Worm (Caenorhabditis elegans) whole organism, young adult: ENCODE results near the gene ZK809.1.

Experiments
- B0019.2 ChIP-seq: fragments of 200-800 bp; sonication (Bioruptor generic); conservative IDR thresholded peaks from 2 replicates; pipeline ENCODE4 v1.3.6; 2022; ENCODE audit warnings: missing genetic modification reagents, missing genetic modification characterization, missing compliant biosample characterization
- B0261.1 ChIP-seq: sonication (generic microtip); optimal IDR thresholded peaks from 2 replicates; lab custom pipeline; 2016; ENCODE audit warnings: mild to moderate bottlenecking, missing genetic modification characterization, moderate library complexity, missing compliant biosample characterization
- F39B2.1 ChIP-seq: fragments of 200-800 bp; sonication (Bioruptor generic); IDR thresholded peaks from 2 replicates; pipeline ENCODE4 v1.3.6; 2022; ENCODE audit warnings: missing genetic modification reagents, missing genetic modification characterization, missing compliant biosample characterization
- F52B5.7 ChIP-seq: sonication (generic microtip); optimal IDR thresholded peaks from 2 replicates; lab custom pipeline; 2016; ENCODE audit warnings: mild to moderate bottlenecking, missing genetic modification characterization, missing compliant biosample characterization
- F55B11.4 ChIP-seq: sonication (generic microtip); optimal IDR thresholded peaks from 2 replicates; lab custom pipeline; 2016; ENCODE audit warnings: missing compliant biosample characterization, missing genetic modification characterization, borderline replicate concordance; ENCODE audit not compliant: insufficient read depth
- F57A8.1 ChIP-seq: fragments of 200-800 bp; sonication (Bioruptor generic); optimal IDR thresholded peaks from 2 replicates; lab custom pipeline; 2018; ENCODE audit warnings: mild to moderate bottlenecking, missing genetic modification characterization, moderate library complexity, missing compliant biosample characterization
- K11D2.4 ChIP-seq: fragments of 200-800 bp; sonication (Bioruptor generic); IDR thresholded peaks from 2 replicates; pipeline ENCODE4 v1.3.6; 2022; ENCODE audit warnings: missing genetic modification reagents, missing genetic modification characterization, missing compliant biosample characterization
- Y53F4B.3 ChIP-seq: fragments of 200-800 bp; sonication (Bioruptor generic); IDR thresholded peaks from 2 replicates; pipeline ENCODE4 v1.3.6; 2022; ENCODE audit warnings: missing genetic modification reagents, missing genetic modification characterization, missing compliant biosample characterization
- Y67H2A.10 ChIP-seq: fragments of 200-800 bp; sonication (Bioruptor generic); conservative IDR thresholded peaks from 2 replicates; pipeline ENCODE4 v1.3.6; 2022; ENCODE audit warnings: missing genetic modification reagents, missing genetic modification characterization, missing compliant biosample characterization
- Y79H2A.3 ChIP-seq: fragments of 200-800 bp; sonication (Bioruptor generic); conservative IDR thresholded peaks from 2 replicates; pipeline ENCODE4 v1.3.6; 2022; ENCODE audit warnings: missing genetic modification reagents, missing genetic modification characterization, missing compliant biosample characterization
- Y95B8A.8 ChIP-seq: fragments of 200-800 bp; sonication (Bioruptor generic); IDR thresholded peaks from 2 replicates; pipeline ENCODE4 v1.3.6; 2022; ENCODE audit warnings: missing genetic modification reagents, missing genetic modification characterization, missing compliant biosample characterization
- aptf-2 ChIP-seq: fragments of 200-800 bp; sonication (Bioruptor generic); conservative IDR thresholded peaks from 2 replicates; pipeline ENCODE4 v1.3.6; 2022; ENCODE audit warnings: missing genetic modification reagents, missing genetic modification characterization, missing compliant biosample characterization
- aptf-3 ChIP-seq: fragments of 200-800 bp; sonication (Bioruptor generic); IDR thresholded peaks from 2 replicates; pipeline ENCODE4 v1.3.6; 2022; ENCODE audit warnings: missing genetic modification characterization, missing compliant biosample characterization
- ccch-3 ChIP-seq: fragments of 200-800 bp; sonication (Bioruptor generic); optimal IDR thresholded peaks from 2 replicates; lab custom pipeline; 2018; ENCODE audit warnings: mild to moderate bottlenecking, missing genetic modification characterization, missing compliant biosample characterization
- cebp-1 ChIP-seq, 2 experiments: fragments of 200-800 bp in 1 of 2; sonication (Bioruptor generic) in 1 of 2; sonication (generic microtip) in 1 of 2; IDR thresholded peaks in 1 of 2; optimal IDR thresholded peaks in 1 of 2; 2 replicates each; pipeline versions ENCODE4 v1.3.6 to Lab custom; 2017 to 2022; ENCODE audit warnings: missing compliant biosample characterization in 2 of 2, missing genetic modification characterization in 2 of 2, mild to moderate bottlenecking in 1 of 2, missing genetic modification reagents in 1 of 2, moderate library complexity in 1 of 2
- cebp-2 ChIP-seq: fragments of 200-800 bp; sonication (Bioruptor generic); IDR thresholded peaks from 2 replicates; pipeline ENCODE4 v1.3.6; 2022; ENCODE audit warnings: missing genetic modification characterization, missing compliant biosample characterization
- ceh-79 ChIP-seq: sonication (generic microtip); optimal IDR thresholded peaks from 2 replicates; lab custom pipeline; 2017; ENCODE audit warnings: mild to moderate bottlenecking, missing genetic modification characterization, missing compliant biosample characterization
- ceh-91 ChIP-seq: fragments of 200-800 bp; sonication (Bioruptor generic); IDR thresholded peaks from 2 replicates; pipeline ENCODE4 v1.3.6; 2022; ENCODE audit warnings: missing genetic modification reagents, missing genetic modification characterization, missing compliant biosample characterization
- die-1 ChIP-seq: sonication (generic microtip); optimal IDR thresholded peaks from 2 replicates; lab custom pipeline; 2016; ENCODE audit warnings: missing genotype, mild to moderate bottlenecking, missing genetic modification characterization, missing compliant biosample characterization
- efl-1 ChIP-seq: fragments of 150-350 bp; optimal IDR thresholded peaks from 2 replicates; lab custom pipeline; 2014; ENCODE audit warnings: missing biosample characterization, missing genetic modification reagents, missing genetic modification characterization
- egl-44 ChIP-seq: fragments of 200-800 bp; sonication (Bioruptor generic); IDR thresholded peaks from 2 replicates; pipeline ENCODE4 v1.3.6; 2022; ENCODE audit warnings: missing genetic modification reagents, missing genetic modification characterization, missing compliant biosample characterization
- egrh-3 ChIP-seq: fragments of 200-800 bp; sonication (Bioruptor generic); IDR thresholded peaks from 2 replicates; pipeline ENCODE4 v1.3.6; 2022; ENCODE audit warnings: missing genetic modification reagents, missing genetic modification characterization, missing compliant biosample characterization
- ekl-4 ChIP-seq: fragments of 200-800 bp; sonication (Bioruptor generic); IDR thresholded peaks from 2 replicates; pipeline ENCODE4 v1.3.6; 2022; ENCODE audit warnings: missing genetic modification reagents, missing genetic modification characterization, missing compliant biosample characterization
- lin-26 ChIP-seq: fragments of 200-800 bp; sonication (Bioruptor generic); IDR thresholded peaks from 2 replicates; pipeline ENCODE4 v1.3.6; 2022; ENCODE audit warnings: missing genetic modification reagents, missing genetic modification characterization, missing compliant biosample characterization
- mcd-1 ChIP-seq: fragments of 200-800 bp; sonication (Bioruptor generic); IDR thresholded peaks from 2 replicates; pipeline ENCODE4 v1.3.6; 2022; ENCODE audit warnings: missing genetic modification reagents, missing genetic modification characterization, missing compliant biosample characterization
- mel-28 ChIP-seq: sonication (generic microtip); optimal IDR thresholded peaks from 2 replicates; lab custom pipeline; 2016; ENCODE audit warnings: borderline replicate concordance, mild to moderate bottlenecking, missing genetic modification characterization, missing compliant biosample characterization
- mes-4 ChIP-seq: sonication (generic microtip); optimal IDR thresholded peaks from 2 replicates; lab custom pipeline; 2016; ENCODE audit warnings: missing genotype, missing genetic modification characterization, missing compliant biosample characterization
- mxl-1 ChIP-seq: sonication (generic microtip); optimal IDR thresholded peaks from 2 replicates; lab custom pipeline; 2016; ENCODE audit warnings: missing genetic modification characterization, missing compliant biosample characterization
- nhr-80 ChIP-seq: sonication (generic microtip); optimal IDR thresholded peaks from 2 replicates; lab custom pipeline; 2016; ENCODE audit warnings: missing genetic modification characterization, missing compliant biosample characterization
- pbrm-1 ChIP-seq: fragments of 200-800 bp; sonication (Bioruptor generic); IDR thresholded peaks from 2 replicates; pipeline ENCODE4 v1.3.6; 2022; ENCODE audit warnings: missing genetic modification reagents, missing genetic modification characterization, missing compliant biosample characterization
- pha-4 ChIP-seq: fragments of 150-350 bp; sonication (generic microtip); optimal IDR thresholded peaks from 2 replicates; lab custom pipeline; 2014; ENCODE audit warnings: missing biosample characterization, missing genetic modification reagents, missing genetic modification characterization
- rpc-1 ChIP-seq, 2 experiments: fragments of 150-350 bp in 1 of 2; sonication (generic microtip) in 1 of 2; optimal IDR thresholded peaks; 2 replicates each; lab custom pipeline; 2014 to 2018; ENCODE audit warnings: missing biosample characterization in 1 of 2, missing genetic modification characterization in 1 of 2, missing genetic modification reagents in 1 of 2, missing genotype in 1 of 2
- snpc-1.3 ChIP-seq: sonication (generic microtip); optimal IDR thresholded peaks from 2 replicates; lab custom pipeline; 2017; ENCODE audit warnings: missing genetic modification characterization, mild to moderate bottlenecking, missing compliant biosample characterization, antibody characterized with exemption, moderate library complexity, missing genotype, missing genetic modification reagents; ENCODE audit not compliant: insufficient read depth
- somi-1 ChIP-seq: fragments of 200-800 bp; sonication (Bioruptor generic); optimal IDR thresholded peaks from 2 replicates; lab custom pipeline; 2018; ENCODE audit warnings: mild to moderate bottlenecking, missing genetic modification characterization, missing compliant biosample characterization
- tbp1 ChIP-seq: fragments of 200-800 bp; sonication (Bioruptor generic); optimal IDR thresholded peaks from 2 replicates; lab custom pipeline; 2018; ENCODE audit warnings: mild to moderate bottlenecking, missing genetic modification characterization, missing compliant biosample characterization
- xnd-1 ChIP-seq: sonication (generic microtip); optimal IDR thresholded peaks from 2 replicates; lab custom pipeline; 2016; ENCODE audit warnings: missing genotype, missing genetic modification reagents, missing genetic modification characterization, missing compliant biosample characterization
- zim-3 ChIP-seq: sonication (generic microtip); optimal IDR thresholded peaks from 2 replicates; lab custom pipeline; 2017; ENCODE audit warnings: mild to moderate bottlenecking, missing genetic modification characterization, moderate library complexity, missing compliant biosample characterization

ZK809.1 gene

DNA sequence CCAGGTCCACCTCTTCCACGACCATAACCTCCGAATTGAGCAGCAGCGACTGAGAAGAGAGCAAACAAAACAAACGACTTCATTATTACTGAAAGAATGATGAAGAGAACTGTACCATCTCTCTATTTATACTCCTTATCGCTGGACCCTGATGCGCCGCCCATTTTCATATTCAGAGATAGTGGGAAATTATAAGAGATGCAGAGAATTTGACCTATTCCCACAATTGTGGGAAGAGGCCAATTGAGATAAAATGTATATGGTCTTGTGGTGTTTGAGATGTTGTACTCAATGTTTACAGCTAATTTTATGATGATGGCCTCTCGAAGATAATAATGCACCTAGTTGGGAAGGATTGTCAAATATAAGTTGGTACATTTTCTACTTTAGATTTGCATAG lies 987 bp upstream of the ZK809.1 start, which contains the start of gene ttr-50:
TSS of gene ttr-50 (minus strand) at position 101 of the 400 bp plus-strand sequence.
- TF ChIP-seq aptf-2 (GFP tag; lab: Robert Waterston, UW) (0 out of 2 replicates have a peak, but pooled peaks have one; percentile 19), B0261.1 (tag; lab: Kevin White, UChicago) (no peak)
- TF ChIP-seq, all 124 proteins: peak for 1

DNA sequence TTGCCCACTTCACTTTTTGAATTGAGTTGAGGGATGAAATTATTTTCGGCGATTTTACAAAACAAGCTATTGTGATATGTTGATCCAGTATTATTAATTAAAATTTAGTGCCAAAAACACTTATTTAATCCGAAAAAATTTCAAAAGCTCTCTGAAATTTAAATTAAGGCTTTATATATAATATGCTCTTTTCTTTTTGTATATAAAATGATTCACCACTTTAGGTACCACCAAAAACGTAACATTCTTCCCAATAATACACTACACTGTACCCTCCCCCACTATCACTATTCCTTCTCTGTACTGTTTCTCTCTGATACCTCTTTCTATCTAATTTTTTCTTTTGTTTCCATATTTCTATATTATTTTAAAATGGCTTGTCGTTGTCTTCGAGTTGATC lies 1.9 kb downstream of the ZK809.1 start, which contains the start of gene prx-2:
TSS of gene prx-2 (plus strand) at position 301 of the 400 bp plus-strand sequence.
- TF ChIP-seq egl-44 (GFP tag; lab: Robert Waterston, UW) (no peak), ccch-3 (GFP tag; lab: Kevin White, UChicago) (no peak), pbrm-1 (GFP tag; lab: Robert Waterston, UW) (no peak), ceh-79 (tag; lab: Kevin White, UChicago) (no peak), Y79H2A.3 (GFP tag; lab: Robert Waterston, UW) (no peak), rpc-1 (optimal IDR thresholded peaks at IDR 0.05; lab: Kevin White, UChicago) (no peak), rpc-1 (tag; optimal IDR thresholded peaks at IDR 0.05; lab: Kevin White, UChicago) (no peak), lin-26 (GFP tag; lab: Robert Waterston, UW) (no peak), F57A8.1 (GFP tag; lab: Kevin White, UChicago) (no peak), Y95B8A.8 (GFP tag; lab: Robert Waterston, UW) (no peak), Y67H2A.10 (GFP tag; lab: Robert Waterston, UW) (no peak), B0019.2 (no peak), ekl-4 (GFP tag; lab: Robert Waterston, UW) (no peak), nhr-80 (tag; lab: Kevin White, UChicago) (no peak), mes-4 (tag; lab: Kevin White, UChicago) (no peak), ceh-91 (GFP tag; lab: Robert Waterston, UW) (no peak), egrh-3 (no peak), aptf-3 (no peak)
- TF ChIP-seq, all 124 proteins: peak for 0

DNA sequence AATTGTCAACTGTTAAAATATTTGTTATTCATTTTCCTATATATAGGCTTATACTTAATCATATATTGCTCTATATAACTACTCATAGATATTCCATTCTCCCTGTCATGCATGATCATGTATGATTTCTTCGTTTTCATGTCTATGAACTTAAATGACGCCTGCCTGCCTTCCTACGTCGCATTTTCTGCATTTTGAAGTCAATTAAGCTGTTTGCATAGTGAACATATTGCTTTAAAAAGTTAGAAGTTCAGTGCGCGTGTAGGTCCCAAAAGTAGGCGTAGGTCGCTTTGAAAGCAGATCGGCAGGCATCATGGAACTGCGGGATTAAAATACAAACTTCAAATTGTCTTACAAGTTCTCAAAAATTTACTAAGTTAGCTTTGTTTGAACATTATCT lies 2.8 kb downstream of the ZK809.1 start:
- TF ChIP-seq F52B5.7 (peak; percentile 13), tbp1 (GFP tag; lab: Kevin White, UChicago) (no peak), cebp-1 (GFP tag; IDR thresholded peaks at IDR 0.05; lab: Robert Waterston, UW) (0 out of 2 replicates have a peak, but pooled peaks have one; percentile 22), cebp-1 (tag; optimal IDR thresholded peaks at IDR 0.05; lab: Kevin White, UChicago) (peak; percentile 21)

DNA sequence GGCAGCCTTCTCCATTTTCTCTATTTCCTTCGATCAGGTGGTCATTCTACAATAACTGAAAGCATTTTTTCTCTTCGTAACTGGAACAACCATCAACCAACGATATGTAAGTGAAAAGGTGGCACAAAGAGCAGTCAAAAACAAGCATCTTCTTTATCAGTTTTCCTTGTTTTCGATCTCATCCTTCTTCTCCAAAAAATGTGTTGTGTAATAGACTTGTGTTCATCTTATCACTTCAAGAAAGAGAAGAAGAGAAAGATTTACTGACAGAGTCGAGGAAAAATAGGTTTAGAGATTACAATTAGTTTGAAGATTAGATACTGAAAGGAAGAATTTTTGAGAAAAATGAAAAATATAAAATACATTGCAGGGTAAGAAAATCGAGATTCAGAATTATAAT lies 3.5 kb downstream of the ZK809.1 start:
- no peak for TF ChIP-seq F39B2.1 (GFP tag; lab: Robert Waterston, UW)
- TF ChIP-seq die-1 (tag; lab: Kevin White, UChicago), result no peak
- no peak for TF ChIP-seq xnd-1 (tag; lab: Kevin White, UChicago)
- no peak for TF ChIP-seq mcd-1 (GFP tag; lab: Robert Waterston, UW)
- no peak for TF ChIP-seq zim-3
- no peak for TF ChIP-seq Y53F4B.3 (GFP tag; lab: Robert Waterston, UW)
- no peak for TF ChIP-seq pha-4 (tag; lab: Kevin White, UChicago)
- no peak for TF ChIP-seq snpc-1.3 (tag; lab: Kevin White, UChicago)
- TF ChIP-seq ceh-79 (tag; lab: Kevin White, UChicago), result no peak
- TF ChIP-seq K11D2.4 (GFP tag; lab: Robert Waterston, UW), result no peak
- no peak for TF ChIP-seq F55B11.4 (tag; lab: Kevin White, UChicago)
- TF ChIP-seq mel-28 (tag; lab: Kevin White, UChicago), result no peak
- TF ChIP-seq mxl-1, result no peak
- no peak for TF ChIP-seq egl-44 (GFP tag; lab: Robert Waterston, UW)
- TF ChIP-seq cebp-2 (GFP tag; lab: Robert Waterston, UW), result no peak
- no peak for TF ChIP-seq somi-1 (GFP tag; lab: Kevin White, UChicago)
- TF ChIP-seq efl-1 (GFP tag; lab: Kevin White, UChicago), result no peak
- TF ChIP-seq, all 124 proteins: peak for 0
